Worm (Caenorhabditis elegans) whole organism, L2 larva: ENCODE data around the gene T05H10.8.

Experiments used
- C34F6.9 ChIP-seq: fragments of 150-350 bp; optimal IDR thresholded peaks from 2 replicates; lab custom pipeline; 2014; ENCODE audit warnings: missing biosample characterization, missing genetic modification characterization
- F13H6.1 ChIP-seq: sonication (generic microtip); optimal IDR thresholded peaks from 2 replicates; lab custom pipeline; 2016; ENCODE audit warnings: missing genetic modification characterization, missing compliant biosample characterization
- Y55F3AM.14 ChIP-seq: fragments of 200-800 bp; sonication (Bioruptor generic); optimal IDR thresholded peaks from 2 replicates; lab custom pipeline; 2018; ENCODE audit warnings: mild to moderate bottlenecking, missing genetic modification characterization, missing compliant biosample characterization
- ama-1 ChIP-seq: fragments of 150-350 bp; optimal IDR thresholded peaks from 2 replicates; lab custom pipeline; 2018; ENCODE audit warnings: inconsistent platforms
- blmp-1 ChIP-seq: sonication (generic microtip); optimal IDR thresholded peaks from 2 replicates; lab custom pipeline; 2017; ENCODE audit warnings: missing genetic modification characterization, mild to moderate bottlenecking, missing compliant biosample characterization, antibody characterized with exemption, moderate library complexity; ENCODE audit not compliant: insufficient read depth
- ceh-16 ChIP-seq: fragments of 150-350 bp; optimal IDR thresholded peaks from 2 replicates; lab custom pipeline; 2014; ENCODE audit warnings: missing biosample characterization, missing genetic modification characterization
- ceh-82 ChIP-seq: fragments of 150-350 bp; optimal IDR thresholded peaks from 2 replicates; lab custom pipeline; 2014; ENCODE audit warnings: missing biosample characterization, missing genetic modification characterization
- crh-2 ChIP-seq: sonication (generic microtip); optimal IDR thresholded peaks from 2 replicates; lab custom pipeline; 2017; ENCODE audit warnings: missing biosample characterization, missing genetic modification characterization
- egl-27 ChIP-seq: sonication (generic microtip); optimal IDR thresholded peaks from 3 replicates; lab custom pipeline; 2017; ENCODE audit warnings: missing biosample characterization, missing genetic modification reagents, missing genetic modification characterization
- elt-3 ChIP-seq: sonication (generic microtip); optimal IDR thresholded peaks from 2 replicates; lab custom pipeline; 2017; ENCODE audit warnings: missing biosample characterization, missing genetic modification characterization
- fos-1 ChIP-seq: fragments of 150-350 bp; optimal IDR thresholded peaks from 2 replicates; lab custom pipeline; 2014; ENCODE audit warnings: missing biosample characterization, missing genetic modification characterization
- gmeb-1 ChIP-seq: fragments of 150-350 bp; optimal IDR thresholded peaks from 2 replicates; lab custom pipeline; 2014; ENCODE audit warnings: missing biosample characterization, missing genetic modification characterization
- lin-11 ChIP-seq: fragments of 150-350 bp; sonication (generic microtip); optimal IDR thresholded peaks from 2 replicates; lab custom pipeline; 2014; ENCODE audit warnings: missing biosample characterization, missing genetic modification characterization, inconsistent platforms, mixed read lengths
- lin-13 ChIP-seq: fragments of 150-350 bp; optimal IDR thresholded peaks from 2 replicates; lab custom pipeline; 2014; ENCODE audit warnings: missing biosample characterization, missing genetic modification reagents, missing genetic modification characterization
- lin-39 ChIP-seq: fragments of 150-350 bp; optimal IDR thresholded peaks from 2 replicates; lab custom pipeline; 2014; ENCODE audit warnings: missing biosample characterization, missing genetic modification reagents, missing genetic modification characterization
- lsy-2 ChIP-seq, 2 experiments: fragments of 150-350 bp in 1 of 2; sonication (generic microtip) in 1 of 2; optimal IDR thresholded peaks; 2 replicates each; lab custom pipeline; 2014 to 2017; ENCODE audit warnings: missing biosample characterization in 2 of 2, missing genetic modification characterization in 2 of 2
- nhr-10 ChIP-seq: sonication (generic microtip); optimal IDR thresholded peaks from 2 replicates; lab custom pipeline; 2017; ENCODE audit warnings: missing biosample characterization, missing genetic modification characterization
- nhr-11 ChIP-seq: fragments of 150-350 bp; optimal IDR thresholded peaks from 2 replicates; lab custom pipeline; 2014; ENCODE audit warnings: missing biosample characterization, missing genetic modification characterization
- nhr-129 ChIP-seq: fragments of 150-350 bp; optimal IDR thresholded peaks from 2 replicates; lab custom pipeline; 2014; ENCODE audit warnings: missing biosample characterization, missing genetic modification characterization
- nhr-21 ChIP-seq: fragments of 150-350 bp; optimal IDR thresholded peaks from 2 replicates; lab custom pipeline; 2014; ENCODE audit warnings: missing biosample characterization, missing genetic modification characterization
- nhr-237 ChIP-seq: fragments of 150-350 bp; optimal IDR thresholded peaks from 2 replicates; lab custom pipeline; 2014; ENCODE audit warnings: missing biosample characterization, missing genetic modification characterization
- nhr-25 ChIP-seq: fragments of 150-350 bp; sonication (generic microtip); optimal IDR thresholded peaks from 3 replicates; lab custom pipeline; 2014; ENCODE audit warnings: missing biosample characterization, missing genetic modification characterization
- nhr-6 ChIP-seq: fragments of 150-350 bp; optimal IDR thresholded peaks from 2 replicates; lab custom pipeline; 2014; ENCODE audit warnings: missing biosample characterization, missing genetic modification characterization
- nhr-77 ChIP-seq: fragments of 150-350 bp; optimal IDR thresholded peaks from 2 replicates; lab custom pipeline; 2014; ENCODE audit warnings: missing biosample characterization, missing genetic modification characterization
- peb-1 ChIP-seq: fragments of 150-350 bp; optimal IDR thresholded peaks from 2 replicates; lab custom pipeline; 2014; ENCODE audit warnings: missing biosample characterization, missing genetic modification characterization
- sem-4 ChIP-seq: fragments of 150-350 bp; optimal IDR thresholded peaks from 2 replicates; lab custom pipeline; 2014; ENCODE audit warnings: missing biosample characterization, missing genetic modification reagents, missing genetic modification characterization
- skn-1 ChIP-seq: sonication (generic microtip); optimal IDR thresholded peaks from 2 replicates; lab custom pipeline; 2017; ENCODE audit warnings: missing biosample characterization, missing genetic modification characterization
- sma-3 ChIP-seq: sonication (generic microtip); optimal IDR thresholded peaks from 2 replicates; lab custom pipeline; 2016; ENCODE audit warnings: missing genetic modification reagents, missing genetic modification characterization, missing compliant biosample characterization
- sma-9 ChIP-seq, 2 experiments: fragments of 150-350 bp in 1 of 2; sonication (generic microtip) in 1 of 2; optimal IDR thresholded peaks; 2 replicates each; lab custom pipeline; 2014 to 2016; ENCODE audit warnings: missing genetic modification characterization in 2 of 2, mild to moderate bottlenecking in 1 of 2, missing biosample characterization in 1 of 2, missing compliant biosample characterization in 1 of 2, missing genetic modification reagents in 1 of 2, moderate library complexity in 1 of 2
- snpc-4 ChIP-seq: fragments of 150-350 bp; optimal IDR thresholded peaks from 2 replicates; lab custom pipeline; 2014; ENCODE audit warnings: missing biosample characterization, missing genetic modification characterization
- unc-39 ChIP-seq: fragments of 150-350 bp; optimal IDR thresholded peaks from 2 replicates; lab custom pipeline; 2014; ENCODE audit warnings: missing biosample characterization, missing genetic modification characterization
- unc-55 ChIP-seq: fragments of 150-350 bp; sonication (generic microtip); optimal IDR thresholded peaks from 3 replicates; lab custom pipeline; 2014; ENCODE audit warnings: missing biosample characterization, missing genetic modification reagents, missing genetic modification characterization
- unc-62 ChIP-seq: fragments of 150-350 bp; optimal IDR thresholded peaks from 2 replicates; lab custom pipeline; 2014; ENCODE audit warnings: missing biosample characterization, missing genetic modification reagents, missing genetic modification characterization
- ztf-1 ChIP-seq: fragments of 200-800 bp; sonication (Bioruptor generic); conservative IDR thresholded peaks from 2 replicates; pipeline ENCODE4 v1.3.6; 2022; ENCODE audit warnings: missing genetic modification characterization, missing compliant biosample characterization
- ztf-11 ChIP-seq: sonication (generic microtip); optimal IDR thresholded peaks from 2 replicates; lab custom pipeline; 2017; ENCODE audit warnings: missing biosample characterization, missing genetic modification characterization
- ztf-4 ChIP-seq: fragments of 150-350 bp; optimal IDR thresholded peaks from 2 replicates; lab custom pipeline; 2014; ENCODE audit warnings: missing biosample characterization, missing genetic modification characterization

Gene T05H10.8

ce11 chrII:8093914-8094313 lies 35.0 kb downstream of the T05H10.8 start:
- TF ChIP-seq nhr-237 (tag; lab: Kevin White, UChicago) (no peak), blmp-1 (tag; lab: Kevin White, UChicago) (peak; percentile 68), skn-1 (tag; lab: Kevin White, UChicago) (no peak)

DNA sequence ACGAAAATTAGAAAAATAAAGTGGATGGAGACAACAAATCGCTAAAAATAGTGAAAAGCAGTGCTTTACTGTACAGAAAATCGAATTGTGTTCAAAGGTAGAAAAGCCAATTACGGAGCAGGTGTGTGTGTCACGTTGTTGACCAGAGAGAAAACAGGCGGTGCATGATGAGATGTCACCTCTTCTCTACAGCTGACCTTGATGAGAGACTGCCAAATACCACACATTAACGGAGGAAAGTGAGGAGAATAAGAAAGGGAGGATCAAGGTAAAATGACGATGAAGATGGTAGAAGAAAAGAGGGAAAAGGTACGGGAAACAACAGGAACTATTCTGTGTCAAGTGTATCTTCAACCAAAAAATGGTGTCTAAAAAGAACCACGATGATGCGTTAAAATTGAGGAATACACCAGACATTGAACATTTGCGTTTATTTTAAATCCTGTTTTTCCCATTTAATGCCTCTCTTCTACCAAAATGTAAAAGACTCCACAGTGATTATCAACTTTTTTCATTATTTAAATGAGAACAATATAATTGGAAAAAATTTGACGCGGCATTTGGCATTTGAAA lies 40.4 kb downstream of the T05H10.8 start:
- TF ChIP-seq nhr-10 (tag; lab: Kevin White, UChicago) = no peak
- TF ChIP-seq nhr-21 = no peak
- TF ChIP-seq crh-2 (tag; lab: Kevin White, UChicago) = no peak
- no peak for TF ChIP-seq ztf-1 (GFP tag; lab: Robert Waterston, UW)
- TF ChIP-seq nhr-129 (tag; lab: Kevin White, UChicago) = peak; percentile 52
- TF ChIP-seq lsy-2 (tag; optimal IDR thresholded peaks at IDR 0.05; lab: Kevin White, UChicago) = no peak
- TF ChIP-seq nhr-6 (tag; lab: Kevin White, UChicago) = no peak
- peak; percentile 78 for TF ChIP-seq nhr-25 (tag; lab: Kevin White, UChicago)
- no peak for TF ChIP-seq ceh-16 (tag; lab: Kevin White, UChicago)
- TF ChIP-seq blmp-1 (tag; lab: Kevin White, UChicago) = no peak
- TF ChIP-seq, all 48 proteins: peak for 2

- TF ChIP-seq Y55F3AM.14 (GFP tag; lab: Kevin White, UChicago) (no peak), peb-1 (tag; lab: Kevin White, UChicago) (no peak), ztf-11 (tag; lab: Kevin White, UChicago) (no peak), ceh-16 (tag; lab: Kevin White, UChicago) (no peak), unc-62 (GFP tag; lab: Kevin White, UChicago) (no peak)
Measured at ce11 chrII:8102041-8102440, 43.2 kb downstream of the T05H10.8 start, which contains the start of gene sre-2. Gene sre-2, minus strand, starts transcription at chrII:8102141.

DNA sequence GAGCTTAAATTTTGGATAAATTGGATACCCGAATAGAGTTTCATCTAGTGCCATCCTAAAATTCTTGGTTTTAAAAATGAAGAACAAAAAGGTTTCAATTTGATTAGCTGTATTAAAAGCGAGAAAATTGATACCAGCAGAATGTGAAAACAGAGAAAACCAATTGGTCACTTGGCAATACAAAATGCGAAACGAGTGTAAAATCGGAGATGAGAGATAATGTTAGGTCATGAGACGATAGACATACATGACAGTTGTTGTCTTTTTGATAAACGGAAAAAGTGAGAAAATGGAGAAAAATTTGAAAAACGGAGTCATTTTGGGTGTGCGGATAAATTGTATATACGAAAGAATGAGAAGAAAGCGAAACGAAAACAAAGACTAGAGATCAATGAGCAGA lies 46.1 kb downstream of the T05H10.8 start, which contains the start of gene sfxn-5:
Gene sfxn-5 (minus strand): TSS at position 55 of the 400 bp plus-strand sequence.
- TF ChIP-seq elt-3 (tag; lab: Kevin White, UChicago) (no peak), crh-2 (tag; lab: Kevin White, UChicago) (peak; percentile 10), fos-1 (tag; lab: Kevin White, UChicago) (peak; percentile 74), lsy-2 (tag; optimal IDR thresholded peaks at IDR 0.05; lab: Kevin White, UChicago) (peak in 1 of 2 experiments; percentile 45), lin-39 (no peak), skn-1 (tag; lab: Kevin White, UChicago) (peak; percentile 4), sma-3 (no peak), blmp-1 (tag; lab: Kevin White, UChicago) (peak; percentile 42), C34F6.9 (peak; percentile 38), sma-9 (GFP tag; optimal IDR thresholded peaks at IDR 0.05; lab: Kevin White, UChicago) (peak; percentile 34), sma-9 (tag; optimal IDR thresholded peaks at IDR 0.05; lab: Kevin White, UChicago) (no peak), F13H6.1 (peak; percentile 33), nhr-237 (tag; lab: Kevin White, UChicago) (no peak), nhr-129 (tag; lab: Kevin White, UChicago) (peak; percentile 40)

- TF ChIP-seq unc-55 (GFP tag; lab: Kevin White, UChicago) (no peak), unc-39 (tag; lab: Kevin White, UChicago) (no peak), ztf-4 (peak; percentile 53), nhr-129 (tag; lab: Kevin White, UChicago) (peak; percentile 89), nhr-11 (tag; lab: Kevin White, UChicago) (peak; percentile 78), lin-11 (tag; lab: Kevin White, UChicago) (peak; percentile 29), sem-4 (tag; lab: Kevin White, UChicago) (peak; percentile 10), sma-3 (peak; percentile 74), nhr-77 (tag; lab: Kevin White, UChicago) (no peak), lsy-2 (tag; optimal IDR thresholded peaks at IDR 0.05; lab: Kevin White, UChicago) (peak in 1 of 2 experiments; percentile 69), gmeb-1 (peak; percentile 60), snpc-4 (tag; lab: Kevin White, UChicago) (no peak), F13H6.1 (peak; percentile 65), ama-1 (no peak), egl-27 (tag; lab: Kevin White, UChicago) (peak; percentile 64), sma-9 (GFP tag; optimal IDR thresholded peaks at IDR 0.05; lab: Kevin White, UChicago) (peak; percentile 82), sma-9 (tag; optimal IDR thresholded peaks at IDR 0.05; lab: Kevin White, UChicago) (no peak), Y55F3AM.14 (GFP tag; lab: Kevin White, UChicago) (peak; percentile 72), lin-13 (GFP tag; lab: Kevin White, UChicago) (peak; percentile 67), nhr-6 (tag; lab: Kevin White, UChicago) (no peak), blmp-1 (tag; lab: Kevin White, UChicago) (peak; percentile 18), fos-1 (tag; lab: Kevin White, UChicago) (peak; percentile 87), ceh-82 (tag; lab: Kevin White, UChicago) (no peak), C34F6.9 (peak; percentile 33), ceh-16 (tag; lab: Kevin White, UChicago) (peak; percentile 14), nhr-21 (peak; percentile 65), crh-2 (tag; lab: Kevin White, UChicago) (peak; percentile 13)
- TF ChIP-seq, all 48 proteins: peak for 19
Measured at ce11 chrII:8106921-8107695, 48.2 kb downstream of the T05H10.8 start, which contains the start of the genes chst-1 and C41C4.9. Gene chst-1, minus strand, starts transcription at chrII:8106971. Gene C41C4.9, plus strand, starts transcription at chrII:8107645.
